Fruit fly (Drosophila melanogaster) whole organism, embryonic: ENCODE measurements around the gene Pat1.

Experiments used
- Abd-B ChIP-seq: fragments of 200-800 bp; sonication (Bioruptor generic); optimal IDR thresholded peaks from 2 replicates; lab custom pipeline; 2018; ENCODE audit warnings: missing biosample characterization, mild to moderate bottlenecking, missing genetic modification characterization, moderate library complexity
- Atf-2 ChIP-seq: fragments of 200-800 bp; sonication (Bioruptor generic); optimal IDR thresholded peaks from 2 replicates; lab custom pipeline; 2016; ENCODE audit warnings: missing biosample characterization, missing genetic modification characterization
- Blimp-1 ChIP-seq: fragments of 200-800 bp; sonication (Bioruptor generic); optimal IDR thresholded peaks from 3 replicates; lab custom pipeline; 2018; ENCODE audit warnings: missing biosample characterization, missing genetic modification characterization, mild to moderate bottlenecking, moderate library complexity, missing genetic modification reagents
- CG10274 ChIP-seq: fragments of 200-800 bp; sonication (Bioruptor generic); optimal IDR thresholded peaks from 3 replicates; lab custom pipeline; 2017; ENCODE audit warnings: missing biosample characterization, mild to moderate bottlenecking, missing genetic modification characterization
- CG10565 ChIP-seq: fragments of 200-800 bp; sonication (Bioruptor generic); optimal IDR thresholded peaks from 3 replicates; lab custom pipeline; 2016; ENCODE audit warnings: missing biosample characterization, mild to moderate bottlenecking, missing genetic modification characterization
- CG10654 ChIP-seq: fragments of 200-800 bp; sonication (Bioruptor generic); optimal IDR thresholded peaks from 2 replicates; lab custom pipeline; 2016; ENCODE audit warnings: missing biosample characterization, missing genetic modification characterization
- CG11504 ChIP-seq: fragments of 200-800 bp; sonication (Bioruptor generic); optimal IDR thresholded peaks from 3 replicates; lab custom pipeline; 2019; ENCODE audit warnings: missing biosample characterization, mild to moderate bottlenecking, missing genetic modification characterization, moderate library complexity
- CG11695 ChIP-seq: fragments of 200-800 bp; sonication (Bioruptor generic); IDR thresholded peaks from 3 replicates; pipeline ENCODE4 v1.3.6; 2022; ENCODE audit warnings: missing biosample characterization, missing genetic modification characterization
- CG12071 ChIP-seq: fragments of 200-800 bp; sonication (Bioruptor generic); optimal IDR thresholded peaks from 3 replicates; lab custom pipeline; 2018; ENCODE audit warnings: missing biosample characterization, mild to moderate bottlenecking, missing genetic modification characterization
- CG14050 ChIP-seq: fragments of 200-800 bp; sonication (Bioruptor generic); IDR thresholded peaks from 3 replicates; pipeline ENCODE4 v1.3.6; 2022; ENCODE audit warnings: missing biosample characterization, missing genetic modification characterization
- CG14860 ChIP-seq: fragments of 200-800 bp; sonication (Bioruptor generic); IDR thresholded peaks from 3 replicates; pipeline ENCODE4 v1.3.6; 2022; ENCODE audit warnings: missing biosample characterization, missing genetic modification characterization; ENCODE audit not compliant: partially characterized antibody
- CG17385 ChIP-seq: fragments of 200-800 bp; sonication (Bioruptor generic); optimal IDR thresholded peaks from 3 replicates; lab custom pipeline; 2018; ENCODE audit warnings: missing biosample characterization, mild to moderate bottlenecking, missing genetic modification characterization
- CG18599 ChIP-seq: fragments of 200-800 bp; sonication (Bioruptor generic); optimal IDR thresholded peaks from 3 replicates; lab custom pipeline; 2017; ENCODE audit warnings: missing biosample characterization, missing genetic modification characterization, mild to moderate bottlenecking, moderate library complexity, missing genetic modification reagents
- CG18619 ChIP-seq: fragments of 200-800 bp; sonication (Bioruptor generic); optimal IDR thresholded peaks from 3 replicates; lab custom pipeline; 2017; ENCODE audit warnings: missing biosample characterization, mild to moderate bottlenecking, missing genetic modification characterization
- CG18764 ChIP-seq: fragments of 200-800 bp; sonication (Bioruptor generic); optimal IDR thresholded peaks from 3 replicates; lab custom pipeline; 2016; ENCODE audit warnings: missing biosample characterization, missing genetic modification characterization
- CG2202 ChIP-seq: fragments of 200-800 bp; sonication (Bioruptor generic); optimal IDR thresholded peaks from 2 replicates; lab custom pipeline; 2018; ENCODE audit warnings: missing biosample characterization, mild to moderate bottlenecking, missing genetic modification characterization
- CG2712 ChIP-seq: fragments of 200-800 bp; optimal IDR thresholded peaks from 3 replicates; lab custom pipeline; 2019; ENCODE audit warnings: missing biosample characterization, mild to moderate bottlenecking, missing genetic modification characterization, moderate library complexity
- CG33557 ChIP-seq: fragments of 200-800 bp; sonication (Bioruptor generic); optimal IDR thresholded peaks from 2 replicates; lab custom pipeline; 2019; ENCODE audit warnings: missing biosample characterization, mild to moderate bottlenecking, missing genetic modification characterization, moderate library complexity
- CG34422 ChIP-seq: fragments of 200-800 bp; sonication (Bioruptor generic); IDR thresholded peaks from 3 replicates; pipeline ENCODE4 v1.3.6; 2022; ENCODE audit warnings: missing biosample characterization, missing genetic modification characterization
- CG3838 ChIP-seq: fragments of 200-800 bp; sonication (Bioruptor generic); optimal IDR thresholded peaks from 3 replicates; lab custom pipeline; 2016; ENCODE audit warnings: missing biosample characterization, missing genetic modification characterization
- CG42726 ChIP-seq: fragments of 200-800 bp; sonication (Bioruptor generic); IDR thresholded peaks from 2 replicates; pipeline ENCODE4 v1.3.6; 2022; ENCODE audit warnings: missing biosample characterization, missing genetic modification characterization; ENCODE audit not compliant: partially characterized antibody
- CG43689 ChIP-seq: fragments of 200-800 bp; sonication (Bioruptor generic); IDR thresholded peaks from 2 replicates; pipeline ENCODE4 v1.3.6; 2022; ENCODE audit warnings: missing biosample characterization, missing genetic modification characterization
- CG5245 ChIP-seq: fragments of 200-800 bp; sonication (Bioruptor generic); optimal IDR thresholded peaks from 3 replicates; lab custom pipeline; 2016; ENCODE audit warnings: missing biosample characterization, missing genetic modification characterization
- CG6654 ChIP-seq: fragments of 200-800 bp; sonication (Bioruptor generic); optimal IDR thresholded peaks from 2 replicates; lab custom pipeline; 2017; ENCODE audit warnings: missing biosample characterization, mild to moderate bottlenecking, missing genetic modification characterization
- Deaf1 ChIP-seq: fragments of 200-800 bp; optimal IDR thresholded peaks from 3 replicates; lab custom pipeline; 2019; ENCODE audit warnings: missing biosample characterization, mild to moderate bottlenecking, missing genetic modification characterization, moderate library complexity
- Elba2 ChIP-seq: fragments of 200-800 bp; sonication (Bioruptor generic); optimal IDR thresholded peaks from 3 replicates; lab custom pipeline; 2016; ENCODE audit warnings: missing biosample characterization, missing genetic modification characterization
- HLH3B ChIP-seq: fragments of 200-800 bp; sonication (Bioruptor generic); IDR thresholded peaks from 2 replicates; pipeline ENCODE4 v1.3.6; 2022; ENCODE audit warnings: missing biosample characterization, missing genetic modification characterization
- Hey ChIP-seq: fragments of 200-800 bp; sonication (Bioruptor generic); optimal IDR thresholded peaks from 3 replicates; lab custom pipeline; 2018; ENCODE audit warnings: missing biosample characterization, mild to moderate bottlenecking, missing genetic modification characterization
- Nf-YB ChIP-seq: fragments of 200-800 bp; sonication (Bioruptor generic); optimal IDR thresholded peaks from 3 replicates; lab custom pipeline; 2019; ENCODE audit warnings: missing biosample characterization, mild to moderate bottlenecking, missing genetic modification characterization, moderate library complexity
- NfI ChIP-seq: fragments of 200-800 bp; sonication (Bioruptor generic); optimal IDR thresholded peaks from 3 replicates; lab custom pipeline; 2018; ENCODE audit warnings: missing biosample characterization, mild to moderate bottlenecking, missing genetic modification characterization, moderate library complexity
- Ravus ChIP-seq: fragments of 200-800 bp; sonication (Bioruptor generic); IDR thresholded peaks from 2 replicates; pipeline ENCODE4 v1.3.6; 2022; ENCODE audit warnings: missing biosample characterization, missing genetic modification characterization
- Side ChIP-seq: fragments of 200-800 bp; sonication (Bioruptor generic); optimal IDR thresholded peaks from 2 replicates; lab custom pipeline; 2016; ENCODE audit warnings: missing biosample characterization, missing genetic modification characterization
- YL-1 ChIP-seq: fragments of 200-800 bp; sonication (Bioruptor generic); optimal IDR thresholded peaks from 3 replicates; lab custom pipeline; 2017; ENCODE audit warnings: missing biosample characterization, mild to moderate bottlenecking, missing genetic modification characterization
- br ChIP-seq: fragments of >200 bp; optimal IDR thresholded peaks from 2 replicates; lab custom pipeline; 2017
- corto ChIP-seq: fragments of 200-800 bp; sonication (Bioruptor generic); optimal IDR thresholded peaks from 2 replicates; lab custom pipeline; 2016; ENCODE audit warnings: missing biosample characterization, mild to moderate bottlenecking, missing genetic modification characterization, moderate library complexity
- dpn ChIP-seq, 2 experiments: fragments of 200-800 bp; sonication (Bioruptor generic); optimal IDR thresholded peaks; 3 replicates each; lab custom pipeline; 2016; ENCODE audit warnings: missing biosample characterization in 2 of 2, missing genetic modification characterization in 2 of 2
- dysf ChIP-seq: fragments of 200-800 bp; sonication (Bioruptor generic); IDR thresholded peaks from 3 replicates; pipeline ENCODE4 v1.3.6; 2022; ENCODE audit warnings: missing biosample characterization, missing genetic modification characterization
- esg ChIP-seq: fragments of 200-800 bp; sonication (Bioruptor generic); conservative IDR thresholded peaks from 2 replicates; pipeline ENCODE4 v1.3.6; 2022; ENCODE audit warnings: missing biosample characterization, missing genetic modification characterization
- eve ChIP-seq, 2 experiments: fragments of >200 bp; optimal IDR thresholded peaks; 2 replicates each; lab custom pipeline; 2017; ENCODE audit warnings: missing biosample characterization in 2 of 2, missing genetic modification characterization in 2 of 2
- eyg ChIP-seq: fragments of 200-800 bp; sonication (Bioruptor generic); optimal IDR thresholded peaks from 3 replicates; lab custom pipeline; 2016; ENCODE audit warnings: missing biosample characterization, missing genetic modification characterization
- fru ChIP-seq: fragments of >200 bp; optimal IDR thresholded peaks from 2 replicates; lab custom pipeline; 2017
- ftz-f1 ChIP-seq: fragments of 200-800 bp; sonication (Bioruptor generic); optimal IDR thresholded peaks from 2 replicates; lab custom pipeline; 2016; ENCODE audit warnings: missing biosample characterization, missing genetic modification characterization
- gcm ChIP-seq: fragments of 200-800 bp; sonication (Bioruptor generic); optimal IDR thresholded peaks from 2 replicates; lab custom pipeline; 2019; ENCODE audit warnings: missing biosample characterization, mild to moderate bottlenecking, missing genetic modification characterization, moderate library complexity
- her ChIP-seq: fragments of 200-800 bp; sonication (Bioruptor generic); optimal IDR thresholded peaks from 2 replicates; lab custom pipeline; 2016; ENCODE audit warnings: missing biosample characterization, missing genetic modification characterization
- row ChIP-seq: fragments of 200-800 bp; sonication (Bioruptor generic); IDR thresholded peaks from 3 replicates; pipeline ENCODE4 v1.3.6; 2022; ENCODE audit warnings: missing biosample characterization, missing genetic modification characterization
- shn ChIP-seq: fragments of 200-800 bp; sonication (Bioruptor generic); optimal IDR thresholded peaks from 3 replicates; lab custom pipeline; 2016; ENCODE audit warnings: missing biosample characterization, missing genetic modification characterization
- so ChIP-seq: fragments of 200-800 bp; sonication (Bioruptor generic); IDR thresholded peaks from 3 replicates; pipeline ENCODE4 v1.3.6; 2022; ENCODE audit warnings: missing biosample characterization, missing genetic modification characterization
- tap ChIP-seq: fragments of 200-800 bp; optimal IDR thresholded peaks from 3 replicates; lab custom pipeline; 2019; ENCODE audit warnings: missing biosample characterization, mild to moderate bottlenecking, missing genetic modification characterization, moderate library complexity
- tna ChIP-seq: fragments of 200-800 bp; sonication (Bioruptor generic); IDR thresholded peaks from 2 replicates; pipeline ENCODE4 v1.3.6; 2022; ENCODE audit warnings: missing biosample characterization, missing genetic modification characterization; ENCODE audit not compliant: partially characterized antibody
- tx ChIP-seq: fragments of 200-800 bp; sonication (Bioruptor generic); optimal IDR thresholded peaks from 2 replicates; lab custom pipeline; 2016; ENCODE audit warnings: missing biosample characterization, missing genetic modification characterization
- vvl ChIP-seq: fragments of 200-800 bp; sonication (Bioruptor generic); IDR thresholded peaks from 2 replicates; pipeline ENCODE4 v1.3.6; 2022; ENCODE audit warnings: missing biosample characterization, missing genetic modification characterization
- wor ChIP-seq: fragments of 200-800 bp; sonication (Bioruptor generic); IDR thresholded peaks from 2 replicates; pipeline ENCODE4 v1.3.6; 2022; ENCODE audit warnings: missing biosample characterization, missing genetic modification characterization

The Pat1 gene

dm6 chrX:6542331-6542730 is 48.2 kb upstream of the Pat1 start (continued):
- TF ChIP-seq Side (GFP tag; lab: Kevin White, UChicago) (no peak), CG2202 (tag; lab: Kevin White, UChicago) (no peak), CG34422 (no peak), CG12071 (GFP tag; lab: Kevin White, UChicago) (no peak), tap (tag; lab: Kevin White, UChicago) (peak; percentile 45), so (GFP tag; lab: Robert Waterston, UW) (peak; percentile 64; the same call in 1 of the 3 replicates), vvl (peak; percentile 70), shn (GFP tag; lab: Kevin White, UChicago) (no peak), CG14050 (peak; percentile 40; the same call in 2 of the 3 replicates), gcm (GFP tag; lab: Kevin White, UChicago) (peak; percentile 6), CG5245 (GFP tag; lab: Kevin White, UChicago) (no peak), eyg (GFP tag; lab: Kevin White, UChicago) (no peak), CG11504 (tag; lab: Kevin White, UChicago) (peak; percentile 79), Elba2 (GFP tag; lab: Kevin White, UChicago) (no peak), CG11695 (GFP tag; lab: Robert Waterston, UW) (0 out of 3 replicates have a peak, but pooled peaks have one; percentile 30), Blimp-1 (GFP tag; lab: Kevin White, UChicago) (peak; percentile 64), wor (0 out of 2 replicates have a peak, but pooled peaks have one; percentile 48), CG18599 (no peak), br (lab: Kevin White, UChicago) (no peak), CG3838 (GFP tag; lab: Kevin White, UChicago) (no peak), CG6654 (GFP tag; lab: Kevin White, UChicago) (no peak), dpn (GFP tag; optimal IDR thresholded peaks at IDR 0.05; lab: Kevin White, UChicago) (peak in 1 of 2 experiments; percentile 37), Deaf1 (no peak), CG14860 (GFP tag; lab: Robert Waterston, UW) (no peak), row (GFP tag; lab: Robert Waterston, UW) (peak; percentile 67), her (no peak), CG10274 (GFP tag; lab: Kevin White, UChicago) (no peak), tx (GFP tag; lab: Kevin White, UChicago) (no peak), Nf-YB (GFP tag; lab: Kevin White, UChicago) (no peak), YL-1 (GFP tag; lab: Kevin White, UChicago) (no peak), Abd-B (GFP tag; lab: Kevin White, UChicago) (peak; percentile 48), ftz-f1 (GFP tag; lab: Kevin White, UChicago) (no peak), CG18764 (GFP tag; lab: Kevin White, UChicago) (no peak), tna (no peak), CG33557 (GFP tag; lab: Kevin White, UChicago) (no peak), eve (GFP tag; optimal IDR thresholded peaks at IDR 0.05; lab: Kevin White, UChicago) (no peak), CG18619 (no peak), HLH3B (GFP tag; lab: Robert Waterston, UW) (peak; percentile 50; the same call in 1 of the 2 replicates), CG42726 (GFP tag; lab: Robert Waterston, UW) (no peak), fru (lab: Kevin White, UChicago) (no peak), Ravus (no peak), CG10565 (GFP tag; lab: Kevin White, UChicago) (no peak), CG43689 (GFP tag; lab: Robert Waterston, UW) (no peak), NfI (GFP tag; lab: Kevin White, UChicago) (no peak), CG2712 (tag; lab: Kevin White, UChicago) (peak; percentile 52), corto (no peak), dysf (peak; percentile 53; the same call in 1 of the 3 replicates), CG17385 (GFP tag; lab: Kevin White, UChicago) (peak; percentile 35), esg (GFP tag; lab: Robert Waterston, UW) (peak; percentile 39), Hey (no peak), CG10654 (GFP tag; lab: Kevin White, UChicago) (no peak), Atf-2 (GFP tag; lab: Kevin White, UChicago) (no peak)
